Worm (Caenorhabditis elegans) whole organism, L4 larva: ENCODE data around the gene W02B12.12.

Experiments
- F10B5.3 ChIP-seq: sonication (generic microtip); optimal IDR thresholded peaks from 2 replicates; lab custom pipeline; 2016; ENCODE audit warnings: mild to moderate bottlenecking, missing genetic modification characterization, missing compliant biosample characterization
- F44E2.7 ChIP-seq: fragments of 200-800 bp; sonication (Bioruptor generic); IDR thresholded peaks from 2 replicates; pipeline ENCODE4 v2.1.2; 2022; ENCODE audit warnings: missing genetic modification characterization, missing compliant biosample characterization
- Y105C5A.15 ChIP-seq: fragments of 200-800 bp; sonication (Bioruptor generic); IDR thresholded peaks from 2 replicates; pipeline ENCODE4 v1.3.6; 2022; ENCODE audit warnings: missing genetic modification characterization, missing compliant biosample characterization
- ZK546.5 ChIP-seq, 2 experiments: sonication (generic microtip); optimal IDR thresholded peaks; 2 replicates each; lab custom pipeline; 2017; ENCODE audit warnings: missing biosample characterization in 2 of 2, missing genetic modification characterization in 2 of 2
- aha-1 ChIP-seq: fragments of 150-350 bp; peaks from one replicate; lab custom pipeline; 2014; ENCODE audit warnings: missing biosample characterization, missing genetic modification characterization
- aly-2 ChIP-seq: sonication (generic microtip); optimal IDR thresholded peaks from 2 replicates; lab custom pipeline; 2018; ENCODE audit warnings: missing biosample characterization, missing genetic modification characterization
- ama-1 ChIP-seq: fragments of 150-350 bp; optimal IDR thresholded peaks from 2 replicates; lab custom pipeline; 2014; ENCODE audit warnings: inconsistent platforms, mixed read lengths
- ceh-20 ChIP-seq: fragments of 200-800 bp; sonication (Bioruptor generic); IDR thresholded peaks from 2 replicates; pipeline ENCODE4 v1.3.6; 2022; ENCODE audit warnings: missing genetic modification reagents, missing genetic modification characterization, missing compliant biosample characterization
- ceh-32 ChIP-seq: sonication (generic microtip); optimal IDR thresholded peaks from 2 replicates; lab custom pipeline; 2016; ENCODE audit warnings: mild to moderate bottlenecking, missing genetic modification characterization, missing compliant biosample characterization; ENCODE audit not compliant: poor library complexity
- ces-1 ChIP-seq: fragments of 150-350 bp; sonication (generic microtip); optimal IDR thresholded peaks from 4 replicates; lab custom pipeline; 2014; ENCODE audit warnings: missing biosample characterization, missing genetic modification reagents, missing genetic modification characterization
- daf-16 ChIP-seq, 3 experiments: sonication (generic microtip); optimal IDR thresholded peaks; 2 replicates each; lab custom pipeline; 2016 to 2017; ENCODE audit warnings: missing genetic modification characterization in 3 of 3, missing genetic modification reagents in 3 of 3, mild to moderate bottlenecking in 2 of 3, missing compliant biosample characterization in 2 of 3, missing biosample characterization in 1 of 3, moderate library complexity in 1 of 3
- daf-8 ChIP-seq: fragments of 200-800 bp; sonication (Bioruptor generic); IDR thresholded peaks from 2 replicates; pipeline ENCODE4 v1.3.6; 2022; ENCODE audit warnings: missing genetic modification characterization, missing compliant biosample characterization
- dmd-6 ChIP-seq: fragments of 200-800 bp; sonication (Bioruptor generic); IDR thresholded peaks from 2 replicates; pipeline ENCODE4 v1.3.6; 2022; ENCODE audit warnings: missing genetic modification reagents, missing genetic modification characterization, missing compliant biosample characterization
- dmd-8 ChIP-seq: fragments of 200-800 bp; sonication (Bioruptor generic); IDR thresholded peaks from 2 replicates; pipeline ENCODE4 v1.3.6; 2022; ENCODE audit warnings: missing genetic modification characterization, missing compliant biosample characterization
- dve-1 ChIP-seq: sonication (generic microtip); optimal IDR thresholded peaks from 2 replicates; lab custom pipeline; 2017; ENCODE audit warnings: antibody characterized with exemption, mild to moderate bottlenecking, missing genetic modification characterization, missing compliant biosample characterization; ENCODE audit not compliant: insufficient read depth
- egl-27 ChIP-seq: sonication (generic microtip); optimal IDR thresholded peaks from 3 replicates; lab custom pipeline; 2017; ENCODE audit warnings: missing biosample characterization, missing genetic modification reagents, missing genetic modification characterization
- egl-43 ChIP-seq: fragments of 200-800 bp; sonication (Bioruptor generic); IDR thresholded peaks from 2 replicates; pipeline ENCODE4 v1.3.6; 2022; ENCODE audit warnings: missing genetic modification reagents, missing genetic modification characterization, missing compliant biosample characterization
- fkh-10 ChIP-seq: fragments of 150-350 bp; optimal IDR thresholded peaks from 2 replicates; lab custom pipeline; 2014; ENCODE audit warnings: missing biosample characterization, missing genetic modification reagents, missing genetic modification characterization
- gei-8 ChIP-seq: fragments of 200-800 bp; sonication (Bioruptor generic); optimal IDR thresholded peaks from 2 replicates; lab custom pipeline; 2018; ENCODE audit warnings: mild to moderate bottlenecking, missing genetic modification characterization, missing compliant biosample characterization
- hlh-11 ChIP-seq: fragments of 200-800 bp; sonication (Bioruptor generic); optimal IDR thresholded peaks from 2 replicates; lab custom pipeline; 2018; ENCODE audit warnings: mild to moderate bottlenecking, missing genetic modification characterization, missing compliant biosample characterization
- hmg-1.1 ChIP-seq: fragments of 200-800 bp; sonication (Bioruptor generic); IDR thresholded peaks from 2 replicates; pipeline ENCODE4 v1.3.6; 2022; ENCODE audit warnings: missing genetic modification reagents, missing genetic modification characterization, missing compliant biosample characterization
- jun-1 ChIP-seq: fragments of 150-350 bp; optimal IDR thresholded peaks from 2 replicates; lab custom pipeline; 2014; ENCODE audit warnings: missing biosample characterization, missing genetic modification reagents, missing genetic modification characterization
- lin-15B ChIP-seq: fragments of 150-350 bp; sonication (generic microtip); optimal IDR thresholded peaks from 3 replicates; lab custom pipeline; 2014; ENCODE audit warnings: missing biosample characterization, missing genetic modification characterization
- lir-3 ChIP-seq: sonication (generic microtip); optimal IDR thresholded peaks from 2 replicates; lab custom pipeline; 2016; ENCODE audit warnings: mild to moderate bottlenecking, missing genetic modification characterization, missing compliant biosample characterization
- lsy-2 ChIP-seq, 2 experiments: fragments of 150-350 bp in 1 of 2; sonication (generic microtip) in 1 of 2; optimal IDR thresholded peaks; 2 replicates each; lab custom pipeline; 2014 to 2017; ENCODE audit warnings: missing biosample characterization in 2 of 2, missing genetic modification characterization in 2 of 2
- madf-5 ChIP-seq, 2 experiments: fragments of 200-800 bp; sonication (Bioruptor generic); IDR thresholded peaks; 2 replicates each; pipeline ENCODE4 v1.3.6; 2022; ENCODE audit warnings: missing compliant biosample characterization in 2 of 2, missing genetic modification characterization in 2 of 2
- madf-9 ChIP-seq: fragments of 200-800 bp; sonication (Bioruptor generic); conservative IDR thresholded peaks from 2 replicates; pipeline ENCODE4 v1.3.6; 2022; ENCODE audit warnings: missing genetic modification reagents, missing genetic modification characterization, missing compliant biosample characterization
- mdt-29 ChIP-seq: fragments of 200-800 bp; sonication (Bioruptor generic); IDR thresholded peaks from 2 replicates; pipeline ENCODE4 v1.3.6; 2022; ENCODE audit warnings: missing genetic modification reagents, missing genetic modification characterization, missing compliant biosample characterization
- mxl-2 ChIP-seq: fragments of 200-800 bp; sonication (Bioruptor generic); conservative IDR thresholded peaks from 2 replicates; pipeline ENCODE4 v1.3.6; 2022; ENCODE audit warnings: missing genetic modification reagents, missing genetic modification characterization, missing compliant biosample characterization
- nhr-6 ChIP-seq: fragments of 150-350 bp; optimal IDR thresholded peaks from 2 replicates; lab custom pipeline; 2014; ENCODE audit warnings: missing biosample characterization, missing genetic modification characterization
- nhr-76 ChIP-seq: fragments of 150-350 bp; optimal IDR thresholded peaks from 2 replicates; lab custom pipeline; 2014; ENCODE audit warnings: missing biosample characterization, missing genetic modification characterization
- nhr-77 ChIP-seq: fragments of 150-350 bp; optimal IDR thresholded peaks from 2 replicates; lab custom pipeline; 2014; ENCODE audit warnings: missing biosample characterization, missing genetic modification characterization
- pha-4 ChIP-seq, 2 experiments: fragments of 150-350 bp in 1 of 2; fragments of 200-800 bp in 1 of 2; sonication (Bioruptor generic) in 1 of 2; IDR thresholded peaks in 1 of 2; optimal IDR thresholded peaks in 1 of 2; 2 replicates each; pipeline versions ENCODE4 v1.3.6 to Lab custom; 2014 to 2022; ENCODE audit warnings: missing genetic modification characterization in 2 of 2, missing genetic modification reagents in 2 of 2, missing biosample characterization in 1 of 2, missing compliant biosample characterization in 1 of 2
- php-3 ChIP-seq: fragments of 200-800 bp; sonication (Bioruptor generic); IDR thresholded peaks from 2 replicates; pipeline ENCODE4 v1.3.6; 2022; ENCODE audit warnings: missing genetic modification reagents, missing genetic modification characterization, missing compliant biosample characterization
- pqm-1 ChIP-seq: sonication (generic microtip); optimal IDR thresholded peaks from 2 replicates; lab custom pipeline; 2017; ENCODE audit warnings: missing biosample characterization, missing genetic modification characterization
- snpc-4 ChIP-seq: fragments of 150-350 bp; optimal IDR thresholded peaks from 2 replicates; lab custom pipeline; 2014; ENCODE audit warnings: missing biosample characterization, missing genetic modification characterization
- spr-3 ChIP-seq: fragments of 200-800 bp; sonication (Bioruptor generic); optimal IDR thresholded peaks from 2 replicates; lab custom pipeline; 2018; ENCODE audit warnings: mild to moderate bottlenecking, missing genetic modification characterization, missing compliant biosample characterization
- tra-1 ChIP-seq: fragments of 200-800 bp; sonication (Bioruptor generic); IDR thresholded peaks from 2 replicates; pipeline ENCODE4 v1.3.6; 2022; ENCODE audit warnings: missing genetic modification reagents, missing genetic modification characterization, missing compliant biosample characterization
- vab-7 ChIP-seq: fragments of 200-800 bp; sonication (Bioruptor generic); IDR thresholded peaks from 2 replicates; pipeline ENCODE4 v1.3.6; 2022; ENCODE audit warnings: missing genetic modification reagents, missing genetic modification characterization, missing compliant biosample characterization
- zag-1 ChIP-seq: fragments of 150-350 bp; optimal IDR thresholded peaks from 2 replicates; lab custom pipeline; 2014; ENCODE audit warnings: missing biosample characterization, missing genetic modification characterization
- zfp-2 ChIP-seq: sonication (generic microtip); optimal IDR thresholded peaks from 2 replicates; lab custom pipeline; 2016; ENCODE audit warnings: mild to moderate bottlenecking, missing genetic modification characterization, missing compliant biosample characterization
- zfp-3 ChIP-seq: fragments of 200-800 bp; sonication (Bioruptor generic); conservative IDR thresholded peaks from 2 replicates; pipeline ENCODE4 v1.3.6; 2022; ENCODE audit warnings: missing genetic modification reagents, missing genetic modification characterization, missing compliant biosample characterization
- zip-11 ChIP-seq: fragments of 200-800 bp; sonication (Bioruptor generic); IDR thresholded peaks from 2 replicates; pipeline ENCODE4 v1.3.6; 2022; ENCODE audit warnings: missing genetic modification characterization, missing compliant biosample characterization
- zip-2 ChIP-seq: fragments of 150-350 bp; optimal IDR thresholded peaks from 2 replicates; lab custom pipeline; 2014; ENCODE audit warnings: missing biosample characterization, missing genetic modification characterization

The W02B12.12 gene

DNA sequence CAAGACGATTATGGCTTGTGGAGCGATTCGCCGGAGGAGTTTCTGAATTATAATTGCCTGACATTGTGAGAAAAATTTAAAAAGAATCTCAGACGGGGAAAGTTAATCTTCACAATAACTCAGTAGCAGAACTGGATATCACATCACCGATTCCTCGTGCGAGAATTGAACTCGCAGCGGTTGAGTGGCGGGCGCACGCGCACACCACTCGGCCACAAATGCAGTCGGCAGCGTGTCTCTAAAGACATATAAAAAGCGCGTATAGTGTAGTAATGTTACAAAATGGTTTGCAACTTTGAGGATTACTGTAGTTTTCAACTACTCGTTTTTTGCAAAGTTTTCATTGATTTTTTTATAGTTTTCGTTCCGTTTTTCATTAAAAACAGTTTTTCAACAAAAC is 5.6 kb upstream of the W02B12.12 start (continued):
- TF ChIP-seq hlh-11 (tag; lab: Kevin White, UChicago) (peak; percentile 73), aha-1 (tag; lab: Kevin White, UChicago) (peak; percentile 98), tra-1 (GFP tag; lab: Robert Waterston, UW) (peak; percentile 93), zfp-2 (tag; lab: Kevin White, UChicago) (peak; percentile 70), fkh-10 (GFP tag; lab: Kevin White, UChicago) (peak; percentile 34), nhr-6 (no peak), lir-3 (peak; percentile 87), jun-1 (tag; lab: Kevin White, UChicago) (peak; percentile 8), php-3 (GFP tag; lab: Robert Waterston, UW) (peak; percentile 79), mxl-2 (GFP tag; lab: Robert Waterston, UW) (peak; percentile 75), ama-1 (no peak), lsy-2 (tag; optimal IDR thresholded peaks at IDR 0.05; lab: Kevin White, UChicago) (peak in 1 of 2 experiments; percentile 87), vab-7 (peak; percentile 98), pha-4 (GFP tag; IDR thresholded peaks at IDR 0.05; lab: Robert Waterston, UW) (peak; percentile 96), pha-4 (tag; optimal IDR thresholded peaks at IDR 0.05; lab: Kevin White, UChicago) (no peak)
- TF ChIP-seq, all 104 proteins: peak for 72

ce11 chrII:11476410-11476809 is 2.6 kb downstream of the W02B12.12 start, which contains the start of gene W02B12.16:
TSS of gene W02B12.16 (minus strand) at chrII:11476510.
- TF ChIP-seq hlh-11 (tag; lab: Kevin White, UChicago) (no peak), ZK546.5 (tag; optimal IDR thresholded peaks at IDR 0.05; lab: Kevin White, UChicago) (no peak), lir-3 (no peak), nhr-6 (no peak), Y105C5A.15 (GFP tag; lab: Robert Waterston, UW) (no peak), zag-1 (no peak), hmg-1.1 (GFP tag; lab: Robert Waterston, UW) (no peak)
- TF ChIP-seq, all 104 proteins: peak for 0

- TF ChIP-seq nhr-76 (no peak), daf-16 (GFP tag; optimal IDR thresholded peaks at IDR 0.05; lab: Kevin White, UChicago) (peak in 1 of 2 experiments; percentile 35), daf-16 (tag; optimal IDR thresholded peaks at IDR 0.05; lab: Kevin White, UChicago) (peak; percentile 79), dve-1 (tag; lab: Kevin White, UChicago) (peak; percentile 88), pha-4 (GFP tag; IDR thresholded peaks at IDR 0.05; lab: Robert Waterston, UW) (peak; percentile 84), pha-4 (tag; optimal IDR thresholded peaks at IDR 0.05; lab: Kevin White, UChicago) (peak; percentile 14), pqm-1 (tag; lab: Kevin White, UChicago) (no peak), ceh-32 (tag; lab: Kevin White, UChicago) (no peak), nhr-6 (peak; percentile 68), dmd-6 (GFP tag; lab: Robert Waterston, UW) (peak; percentile 74), daf-8 (GFP tag; lab: Robert Waterston, UW) (no peak), F10B5.3 (tag; lab: Kevin White, UChicago) (peak; percentile 53), lsy-2 (tag; optimal IDR thresholded peaks at IDR 0.05; lab: Kevin White, UChicago) (peak; percentile 52 to 90), nhr-77 (tag; lab: Kevin White, UChicago) (no peak), tra-1 (GFP tag; lab: Robert Waterston, UW) (0 out of 2 replicates have a peak, but pooled peaks have one; percentile 45), ZK546.5 (tag; optimal IDR thresholded peaks at IDR 0.05; lab: Kevin White, UChicago) (no peak), egl-27 (tag; lab: Kevin White, UChicago) (no peak), jun-1 (tag; lab: Kevin White, UChicago) (peak; percentile 65), egl-43 (GFP tag; lab: Robert Waterston, UW) (peak; percentile 68), gei-8 (GFP tag; lab: Kevin White, UChicago) (no peak), snpc-4 (tag; lab: Kevin White, UChicago) (no peak), zip-2 (peak; percentile 6), php-3 (GFP tag; lab: Robert Waterston, UW) (peak; percentile 37; the same call in 1 of the 2 replicates), lin-15B (tag; lab: Kevin White, UChicago) (no peak), zfp-3 (GFP tag; lab: Robert Waterston, UW) (0 out of 2 replicates have a peak, but pooled peaks have one; percentile 44), aha-1 (tag; lab: Kevin White, UChicago) (peak; percentile 31), ceh-20 (GFP tag; lab: Robert Waterston, UW) (no peak), mdt-29 (GFP tag; lab: Robert Waterston, UW) (no peak), madf-5 (GFP tag; IDR thresholded peaks at IDR 0.05; lab: Robert Waterston, UW) (no peak), ces-1 (GFP tag; lab: Kevin White, UChicago) (no peak), madf-9 (GFP tag; lab: Robert Waterston, UW) (peak; percentile 62), spr-3 (GFP tag; lab: Kevin White, UChicago) (peak; percentile 71), dmd-8 (no peak), F44E2.7 (GFP tag; lab: Robert Waterston, UW) (no peak), zip-11 (GFP tag; lab: Robert Waterston, UW) (no peak), aly-2 (no peak)
Observed at ce11 chrII:11473525-11474181, 5.3 kb downstream of the W02B12.12 start, which contains the start of the genes metl-1 and W02B12.11. TSS of gene metl-1 (minus strand) at chrII:11473575. TSS of gene W02B12.11 (plus strand) at chrII:11473861.
